Fruit fly (Drosophila melanogaster): Measurements from ENCODE around the gene CG4213.

CG4213 gene

dm6 chr2L:419620-420184 is 17.7 kb upstream of the CG4213 start, which contains the start of the genes CG13690 and RpLP1 (continued):
- TF ChIP-seq CG12236 (GFP tag; optimal IDR thresholded peaks at IDR 0.05) = peak; percentile 61
- peak; percentile 37 for TF ChIP-seq cato (GFP tag; optimal IDR thresholded peaks at IDR 0.05; ENCODE audit: borderline replicate concordance)
- peak; percentile 76 for TF ChIP-seq CG11723 (GFP tag; optimal IDR thresholded peaks at IDR 0.05)
- peak; percentile 32 for TF ChIP-seq da (GFP tag; optimal IDR thresholded peaks at IDR 0.05)
- TF ChIP-seq CG1529 (GFP tag; optimal IDR thresholded peaks at IDR 0.05) = peak; percentile 74
- peak; percentile 65 for TF ChIP-seq run (tag; optimal IDR thresholded peaks at IDR 0.05)
- TF ChIP-seq CG16863 (GFP tag; optimal IDR thresholded peaks at IDR 0.05) = peak; percentile 64
- peak; percentile 40 for TF ChIP-seq fu2 (GFP tag; optimal IDR thresholded peaks at IDR 0.05)
- TF ChIP-seq wek (GFP tag; optimal IDR thresholded peaks at IDR 0.05) = peak; percentile 82
- peak; percentile 78 for TF ChIP-seq lbe (GFP tag; optimal IDR thresholded peaks at IDR 0.05)
- TF ChIP-seq Neu2 (GFP tag; optimal IDR thresholded peaks at IDR 0.05; ENCODE audit: borderline replicate concordance) = no peak
- TF ChIP-seq CG18619 (GFP tag; optimal IDR thresholded peaks at IDR 0.05) = peak; percentile 85
- TF ChIP-seq ro (GFP tag; IDR thresholded peaks at IDR 0.05) = no peak
- TF ChIP-seq gfzf (GFP tag; optimal IDR thresholded peaks at IDR 0.05) = peak; percentile 97
- no peak for TF ChIP-seq CG14667 (GFP tag; IDR thresholded peaks at IDR 0.05)
- TF ChIP-seq CG6689 (GFP tag; IDR thresholded peaks at IDR 0.05) = no peak
- no peak for TF ChIP-seq btn (GFP tag; optimal IDR thresholded peaks at IDR 0.05)
- peak; percentile 88 for TF ChIP-seq CrebB (tag; optimal IDR thresholded peaks at IDR 0.05)
- peak; percentile 5 for TF ChIP-seq CG3838 (GFP tag; optimal IDR thresholded peaks at IDR 0.05)
- peak; percentile 91 for TF ChIP-seq caup (GFP tag; optimal IDR thresholded peaks at IDR 0.05; ENCODE audit: severe bottlenecking)
- TF ChIP-seq Dp (GFP tag; optimal IDR thresholded peaks at IDR 0.05) = peak; percentile 88
- 0 out of 2 replicates have a peak, but pooled peaks have one; percentile 6 for TF ChIP-seq cas (GFP tag; IDR thresholded peaks at IDR 0.05)
- peak; percentile 77 for TF ChIP-seq CG10147 (GFP tag; optimal IDR thresholded peaks at IDR 0.05)
- peak; percentile 51; the same call in 2 of the 3 replicates for TF ChIP-seq CG11695 (GFP tag; IDR thresholded peaks at IDR 0.05)
- TF ChIP-seq tna (GFP tag; IDR thresholded peaks at IDR 0.05; ENCODE audit: partially characterized antibody) = no peak
- TF ChIP-seq CG30020 (tag; optimal IDR thresholded peaks at IDR 0.05) = peak; percentile 76
- TF ChIP-seq Ssrp (tag; optimal IDR thresholded peaks at IDR 0.05) = peak; percentile 14
- no peak for TF ChIP-seq lov (optimal IDR thresholded peaks at IDR 0.05)
- TF ChIP-seq lov (GFP tag; IDR thresholded peaks at IDR 0.05) = peak; percentile 77; the same call in 2 of the 3 replicates
- TF ChIP-seq PHDP (tag; optimal IDR thresholded peaks at IDR 0.05) = peak; percentile 83
- TF ChIP-seq fd102C (GFP tag; optimal IDR thresholded peaks at IDR 0.05) = peak; percentile 71
- peak; percentile 70 for TF ChIP-seq CG8388 (GFP tag; optimal IDR thresholded peaks at IDR 0.05)
- peak; percentile 89 for TF ChIP-seq nom (GFP tag; optimal IDR thresholded peaks at IDR 0.05)
- TF ChIP-seq CG9876 (GFP tag; optimal IDR thresholded peaks at IDR 0.05) = peak; percentile 40
- no peak for TF ChIP-seq CG14860 (GFP tag; IDR thresholded peaks at IDR 0.05; ENCODE audit: partially characterized antibody)
- TF ChIP-seq Abd-B (GFP tag; optimal IDR thresholded peaks at IDR 0.05) = peak; percentile 43
- TF ChIP-seq MBD-R2 (GFP tag; IDR thresholded peaks at IDR 0.05) = peak; percentile 8; the same call in 1 of the 2 replicates
- TF ChIP-seq zen (tag; optimal IDR thresholded peaks at IDR 0.05) = peak; percentile 49
- TF ChIP-seq Gug (GFP tag; IDR thresholded peaks at IDR 0.05) = no peak
- TF ChIP-seq eve (GFP tag; optimal IDR thresholded peaks at IDR 0.05) = no peak
- TF ChIP-seq CG4730 (GFP tag; IDR thresholded peaks at IDR 0.05) = no peak
- peak; percentile 82 for TF ChIP-seq CG10209 (GFP tag; optimal IDR thresholded peaks at IDR 0.05)
- TF ChIP-seq CG15479 (GFP tag; optimal IDR thresholded peaks at IDR 0.05) = peak; percentile 29
- TF ChIP-seq CG4424 (GFP tag; optimal IDR thresholded peaks at IDR 0.05) = peak; percentile 67
- peak; percentile 96 for TF ChIP-seq Med (GFP tag)
- TF ChIP-seq az2 (GFP tag; optimal IDR thresholded peaks at IDR 0.05) = peak; percentile 50
- peak; percentile 65 for TF ChIP-seq gem (tag; optimal IDR thresholded peaks at IDR 0.05)
- no peak for TF ChIP-seq CG34224 (GFP tag; IDR thresholded peaks at IDR 0.05; ENCODE audit: partially characterized antibody)
- peak; percentile 49; the same call in 1 of the 2 replicates for TF ChIP-seq HLH3B (GFP tag; IDR thresholded peaks at IDR 0.05)

Measured in whole organism, embryonic.